Worm (Caenorhabditis elegans) whole organism, L4 larva: Measurements from ENCODE around the gene srg-30.

ENCODE experiments used
- D1046.2 ChIP-seq: fragments of 200-800 bp; sonication (Bioruptor generic); IDR thresholded peaks from 2 replicates; pipeline ENCODE4 v1.3.6; 2022; ENCODE audit warnings: missing genetic modification characterization, missing compliant biosample characterization
- F44E2.7 ChIP-seq: fragments of 200-800 bp; sonication (Bioruptor generic); IDR thresholded peaks from 2 replicates; pipeline ENCODE4 v2.1.2; 2022; ENCODE audit warnings: missing genetic modification characterization, missing compliant biosample characterization
- F49E8.2 ChIP-seq: sonication (generic microtip); optimal IDR thresholded peaks from 2 replicates; lab custom pipeline; 2016; ENCODE audit warnings: missing compliant biosample characterization, mild to moderate bottlenecking, missing genetic modification characterization, borderline replicate concordance
- R02D3.7 ChIP-seq: fragments of 150-350 bp; sonication (generic microtip); optimal IDR thresholded peaks from 3 replicates; lab custom pipeline; 2014; ENCODE audit warnings: missing biosample characterization, missing genetic modification characterization
- T20F7.1 ChIP-seq: fragments of 200-800 bp; sonication (Bioruptor generic); optimal IDR thresholded peaks from 2 replicates; lab custom pipeline; 2018; ENCODE audit warnings: mild to moderate bottlenecking, missing genetic modification characterization, missing compliant biosample characterization
- Y75B8A.6 ChIP-seq: fragments of 200-800 bp; sonication (Bioruptor generic); IDR thresholded peaks from 2 replicates; pipeline ENCODE4 v1.3.6; 2022; ENCODE audit warnings: missing genetic modification reagents, missing genetic modification characterization, missing compliant biosample characterization
- ZK337.2 ChIP-seq: fragments of 200-800 bp; sonication (Bioruptor generic); IDR thresholded peaks from 2 replicates; pipeline ENCODE4 v1.3.6; 2022; ENCODE audit warnings: missing genetic modification reagents, missing genetic modification characterization, missing compliant biosample characterization
- ZK546.5 ChIP-seq, 2 experiments: sonication (generic microtip); optimal IDR thresholded peaks; 2 replicates each; lab custom pipeline; 2017; ENCODE audit warnings: missing biosample characterization in 2 of 2, missing genetic modification characterization in 2 of 2
- ama-1 ChIP-seq: fragments of 150-350 bp; optimal IDR thresholded peaks from 2 replicates; lab custom pipeline; 2014; ENCODE audit warnings: inconsistent platforms, mixed read lengths
- arid-1 ChIP-seq: fragments of 200-800 bp; sonication (Bioruptor generic); conservative IDR thresholded peaks from 2 replicates; pipeline ENCODE4 v1.3.6; 2022; ENCODE audit warnings: missing genetic modification reagents, missing genetic modification characterization, missing compliant biosample characterization
- ceh-20 ChIP-seq: fragments of 200-800 bp; sonication (Bioruptor generic); IDR thresholded peaks from 2 replicates; pipeline ENCODE4 v1.3.6; 2022; ENCODE audit warnings: missing genetic modification reagents, missing genetic modification characterization, missing compliant biosample characterization
- ceh-28 ChIP-seq: fragments of 150-350 bp; optimal IDR thresholded peaks from 2 replicates; lab custom pipeline; 2014; ENCODE audit warnings: missing biosample characterization, missing genetic modification reagents, missing genetic modification characterization
- ceh-32 ChIP-seq: sonication (generic microtip); optimal IDR thresholded peaks from 2 replicates; lab custom pipeline; 2016; ENCODE audit warnings: mild to moderate bottlenecking, missing genetic modification characterization, missing compliant biosample characterization; ENCODE audit not compliant: poor library complexity
- ceh-62 ChIP-seq: sonication (generic microtip); optimal IDR thresholded peaks from 2 replicates; lab custom pipeline; 2017; ENCODE audit warnings: missing biosample characterization, missing genetic modification characterization
- ceh-82 ChIP-seq: sonication (generic microtip); optimal IDR thresholded peaks from 2 replicates; lab custom pipeline; 2017; ENCODE audit warnings: missing biosample characterization, missing genetic modification characterization
- ces-1 ChIP-seq: fragments of 150-350 bp; sonication (generic microtip); optimal IDR thresholded peaks from 4 replicates; lab custom pipeline; 2014; ENCODE audit warnings: missing biosample characterization, missing genetic modification reagents, missing genetic modification characterization
- daf-12 ChIP-seq: fragments of 150-350 bp; optimal IDR thresholded peaks from 2 replicates; lab custom pipeline; 2014; ENCODE audit warnings: missing biosample characterization, missing genetic modification reagents, missing genetic modification characterization
- daf-16 ChIP-seq, 3 experiments: sonication (generic microtip); optimal IDR thresholded peaks; 2 replicates each; lab custom pipeline; 2016 to 2017; ENCODE audit warnings: missing genetic modification characterization in 3 of 3, missing genetic modification reagents in 3 of 3, mild to moderate bottlenecking in 2 of 3, missing compliant biosample characterization in 2 of 3, missing biosample characterization in 1 of 3, moderate library complexity in 1 of 3
- daf-8 ChIP-seq: fragments of 200-800 bp; sonication (Bioruptor generic); IDR thresholded peaks from 2 replicates; pipeline ENCODE4 v1.3.6; 2022; ENCODE audit warnings: missing genetic modification characterization, missing compliant biosample characterization
- dmd-6 ChIP-seq: fragments of 200-800 bp; sonication (Bioruptor generic); IDR thresholded peaks from 2 replicates; pipeline ENCODE4 v1.3.6; 2022; ENCODE audit warnings: missing genetic modification reagents, missing genetic modification characterization, missing compliant biosample characterization
- dmd-9 ChIP-seq: fragments of 200-800 bp; sonication (Bioruptor generic); IDR thresholded peaks from 2 replicates; pipeline ENCODE4 v1.3.6; 2022; ENCODE audit warnings: missing genetic modification reagents, missing genetic modification characterization, missing compliant biosample characterization
- fkh-10 ChIP-seq: fragments of 150-350 bp; optimal IDR thresholded peaks from 2 replicates; lab custom pipeline; 2014; ENCODE audit warnings: missing biosample characterization, missing genetic modification reagents, missing genetic modification characterization
- fos-1 ChIP-seq: fragments of 150-350 bp; optimal IDR thresholded peaks from 2 replicates; lab custom pipeline; 2014; ENCODE audit warnings: missing biosample characterization, missing genetic modification characterization
- hmg-1.1 ChIP-seq: fragments of 200-800 bp; sonication (Bioruptor generic); IDR thresholded peaks from 2 replicates; pipeline ENCODE4 v1.3.6; 2022; ENCODE audit warnings: missing genetic modification reagents, missing genetic modification characterization, missing compliant biosample characterization
- jun-1 ChIP-seq: fragments of 150-350 bp; optimal IDR thresholded peaks from 2 replicates; lab custom pipeline; 2014; ENCODE audit warnings: missing biosample characterization, missing genetic modification reagents, missing genetic modification characterization
- lin-1 ChIP-seq: fragments of 200-800 bp; sonication (Bioruptor generic); IDR thresholded peaks from 2 replicates; pipeline ENCODE4 v1.3.6; 2022; ENCODE audit warnings: missing genetic modification reagents, missing genetic modification characterization, missing compliant biosample characterization
- lin-38 ChIP-seq: fragments of 200-800 bp; sonication (Bioruptor generic); IDR thresholded peaks from 2 replicates; pipeline ENCODE4 v1.3.6; 2022; ENCODE audit warnings: missing genetic modification reagents, missing genetic modification characterization, missing compliant biosample characterization
- lin-39 ChIP-seq: fragments of 150-350 bp; optimal IDR thresholded peaks from 2 replicates; lab custom pipeline; 2014; ENCODE audit warnings: missing biosample characterization, missing genetic modification reagents, missing genetic modification characterization
- lsy-2 ChIP-seq, 2 experiments: fragments of 150-350 bp in 1 of 2; sonication (generic microtip) in 1 of 2; optimal IDR thresholded peaks; 2 replicates each; lab custom pipeline; 2014 to 2017; ENCODE audit warnings: missing biosample characterization in 2 of 2, missing genetic modification characterization in 2 of 2
- madf-5 ChIP-seq, 2 experiments: fragments of 200-800 bp; sonication (Bioruptor generic); IDR thresholded peaks; 2 replicates each; pipeline ENCODE4 v1.3.6; 2022; ENCODE audit warnings: missing compliant biosample characterization in 2 of 2, missing genetic modification characterization in 2 of 2
- mdl-1 ChIP-seq, 2 experiments: fragments of 150-350 bp in 1 of 2; sonication (generic microtip) in 1 of 2; optimal IDR thresholded peaks; 2 replicates each; lab custom pipeline; 2014 to 2017; ENCODE audit warnings: missing biosample characterization in 2 of 2, missing genetic modification characterization in 2 of 2
- mep-1 ChIP-seq: fragments of 150-350 bp; sonication (generic microtip); optimal IDR thresholded peaks from 3 replicates; lab custom pipeline; 2014; ENCODE audit warnings: missing biosample characterization, missing genetic modification characterization
- nhr-102 ChIP-seq: sonication (generic microtip); optimal IDR thresholded peaks from 2 replicates; lab custom pipeline; 2016; ENCODE audit warnings: mild to moderate bottlenecking, missing genetic modification characterization, moderate library complexity, missing compliant biosample characterization
- nhr-11 ChIP-seq: fragments of 150-350 bp; optimal IDR thresholded peaks from 2 replicates; lab custom pipeline; 2014; ENCODE audit warnings: missing biosample characterization, missing genetic modification characterization
- nhr-237 ChIP-seq: sonication (generic microtip); optimal IDR thresholded peaks from 2 replicates; lab custom pipeline; 2017; ENCODE audit warnings: missing biosample characterization, missing genetic modification characterization
- nhr-25 ChIP-seq: sonication (generic microtip); optimal IDR thresholded peaks from 2 replicates; lab custom pipeline; 2017; ENCODE audit warnings: missing genetic modification characterization, mild to moderate bottlenecking, missing compliant biosample characterization, antibody characterized with exemption, moderate library complexity, borderline replicate concordance; ENCODE audit not compliant: insufficient read depth
- nhr-28 ChIP-seq: fragments of 150-350 bp; optimal IDR thresholded peaks from 2 replicates; lab custom pipeline; 2014; ENCODE audit warnings: missing biosample characterization, missing genetic modification characterization
- nhr-77 ChIP-seq: fragments of 150-350 bp; optimal IDR thresholded peaks from 2 replicates; lab custom pipeline; 2014; ENCODE audit warnings: missing biosample characterization, missing genetic modification characterization
- pqm-1 ChIP-seq: sonication (generic microtip); optimal IDR thresholded peaks from 2 replicates; lab custom pipeline; 2017; ENCODE audit warnings: missing biosample characterization, missing genetic modification characterization
- rbr-2 ChIP-seq: sonication (generic microtip); optimal IDR thresholded peaks from 2 replicates; lab custom pipeline; 2016; ENCODE audit warnings: missing genotype, missing genetic modification characterization, missing compliant biosample characterization
- saeg-2 ChIP-seq: fragments of 200-800 bp; sonication (Bioruptor generic); IDR thresholded peaks from 2 replicates; pipeline ENCODE4 v1.3.6; 2022; ENCODE audit warnings: missing genetic modification reagents, missing genetic modification characterization, missing compliant biosample characterization
- sdz-12 ChIP-seq: fragments of 200-800 bp; sonication (Bioruptor generic); optimal IDR thresholded peaks from 2 replicates; lab custom pipeline; 2018; ENCODE audit warnings: mild to moderate bottlenecking, missing genetic modification characterization, missing compliant biosample characterization
- set-16 ChIP-seq: fragments of 200-800 bp; sonication (Bioruptor generic); IDR thresholded peaks from 2 replicates; pipeline ENCODE4 v1.3.6; 2022; ENCODE audit warnings: missing genetic modification reagents, missing genetic modification characterization, missing compliant biosample characterization
- snpc-1.2 ChIP-seq: fragments of 200-800 bp; sonication (Bioruptor generic); IDR thresholded peaks from 2 replicates; pipeline ENCODE4 v1.3.6; 2022; ENCODE audit warnings: missing genetic modification reagents, missing genetic modification characterization, missing compliant biosample characterization
- spr-3 ChIP-seq: fragments of 200-800 bp; sonication (Bioruptor generic); optimal IDR thresholded peaks from 2 replicates; lab custom pipeline; 2018; ENCODE audit warnings: mild to moderate bottlenecking, missing genetic modification characterization, missing compliant biosample characterization
- tra-1 ChIP-seq: fragments of 200-800 bp; sonication (Bioruptor generic); IDR thresholded peaks from 2 replicates; pipeline ENCODE4 v1.3.6; 2022; ENCODE audit warnings: missing genetic modification reagents, missing genetic modification characterization, missing compliant biosample characterization
- unc-62 ChIP-seq, 3 experiments: fragments of 150-350 bp in 1 of 3; sonication (generic microtip); optimal IDR thresholded peaks in 2 of 3; peaks in 1 of 3; 1 replicate in 1 of 3; 2 replicates in 2 of 3; lab custom pipeline; 2014 to 2017; ENCODE audit warnings: missing biosample characterization in 3 of 3, missing genetic modification characterization in 3 of 3, missing genetic modification reagents in 3 of 3, missing genotype in 1 of 3
- vab-7 ChIP-seq: fragments of 200-800 bp; sonication (Bioruptor generic); IDR thresholded peaks from 2 replicates; pipeline ENCODE4 v1.3.6; 2022; ENCODE audit warnings: missing genetic modification reagents, missing genetic modification characterization, missing compliant biosample characterization
- zag-1 ChIP-seq: fragments of 150-350 bp; optimal IDR thresholded peaks from 2 replicates; lab custom pipeline; 2014; ENCODE audit warnings: missing biosample characterization, missing genetic modification characterization
- ztf-7 ChIP-seq: fragments of 150-350 bp; optimal IDR thresholded peaks from 2 replicates; lab custom pipeline; 2014; ENCODE audit warnings: missing biosample characterization, missing genetic modification characterization

The srg-30 gene

DNA sequence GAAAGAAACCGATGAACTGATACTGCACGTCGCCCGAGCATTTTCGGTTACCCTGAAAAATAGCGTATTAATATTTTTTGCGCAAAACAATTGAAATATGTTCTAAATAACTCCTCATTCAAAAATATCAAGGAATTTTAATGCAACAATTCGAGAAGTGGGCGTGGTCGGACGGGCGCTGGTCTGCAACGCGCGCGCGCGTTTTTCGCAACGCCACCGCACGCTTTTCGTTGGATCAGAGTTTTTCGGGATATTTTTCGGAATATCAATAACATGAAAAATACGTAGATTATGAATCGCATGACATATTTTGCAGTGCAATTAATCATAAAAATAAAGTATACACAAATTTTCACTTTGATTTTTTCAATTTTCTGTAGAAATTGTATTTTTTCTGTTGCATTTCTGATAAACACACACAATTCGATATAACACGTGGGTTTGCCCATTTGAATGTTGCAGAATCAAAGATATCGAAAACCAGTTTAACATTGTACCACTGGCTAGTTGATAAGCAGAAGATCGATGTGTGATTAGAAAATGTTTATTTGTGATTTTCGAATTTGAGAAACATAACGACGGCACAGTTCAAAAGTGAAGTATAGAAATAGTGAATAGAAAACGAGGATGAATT is 9.0 kb downstream of the srg-30 start, which contains the start of gene dlst-1 (continued):
- no peak for TF ChIP-seq sdz-12 (GFP tag; lab: Kevin White, UChicago)
- TF ChIP-seq D1046.2, result no peak
- no peak for TF ChIP-seq vab-7
- no peak for TF ChIP-seq ZK546.5 (tag; optimal IDR thresholded peaks at IDR 0.05; lab: Kevin White, UChicago)
- no peak for TF ChIP-seq dmd-9
- TF ChIP-seq ama-1, result no peak
- no peak for TF ChIP-seq ceh-82
- no peak for TF ChIP-seq saeg-2 (GFP tag; lab: Robert Waterston, UW)
- no peak for TF ChIP-seq fos-1 (tag; lab: Kevin White, UChicago)
- peak in 1 of 2 experiments; percentile 36 for TF ChIP-seq lsy-2 (tag; optimal IDR thresholded peaks at IDR 0.05; lab: Kevin White, UChicago)
- TF ChIP-seq F44E2.7 (GFP tag; lab: Robert Waterston, UW), result no peak
- no peak for TF ChIP-seq pqm-1
- TF ChIP-seq T20F7.1 (GFP tag; lab: Kevin White, UChicago), result peak; percentile 85
- TF ChIP-seq nhr-28 (tag; lab: Kevin White, UChicago), result no peak
- TF ChIP-seq lin-39 (tag; lab: Kevin White, UChicago), result no peak
- no peak for TF ChIP-seq unc-62 (GFP tag; optimal IDR thresholded peaks at IDR 0.05 in 1 of 2; lab: Kevin White, UChicago)
- no peak for TF ChIP-seq unc-62 (tag; optimal IDR thresholded peaks at IDR 0.05; lab: Kevin White, UChicago)
- no peak for TF ChIP-seq mdl-1 (tag; optimal IDR thresholded peaks at IDR 0.05; lab: Kevin White, UChicago)
- TF ChIP-seq set-16 (GFP tag; lab: Robert Waterston, UW), result peak; percentile 27; the same call in 1 of the 2 replicates
- peak; percentile 50; the same call in 1 of the 2 replicates for TF ChIP-seq hmg-1.1 (GFP tag; lab: Robert Waterston, UW)
- peak; percentile 48 for TF ChIP-seq nhr-102 (tag; lab: Kevin White, UChicago)
- no peak for TF ChIP-seq daf-8 (GFP tag; lab: Robert Waterston, UW)
- peak; percentile 59 for TF ChIP-seq lin-38
- TF ChIP-seq spr-3 (GFP tag; lab: Kevin White, UChicago), result no peak
- TF ChIP-seq daf-16 (GFP tag; optimal IDR thresholded peaks at IDR 0.05; lab: Kevin White, UChicago), result peak in 1 of 2 experiments; percentile 13
- TF ChIP-seq daf-16 (tag; optimal IDR thresholded peaks at IDR 0.05; lab: Kevin White, UChicago), result peak; percentile 53
- no peak for TF ChIP-seq nhr-11 (tag; lab: Kevin White, UChicago)
- no peak for TF ChIP-seq lin-1 (GFP tag; lab: Robert Waterston, UW)
- no peak for TF ChIP-seq R02D3.7 (tag; lab: Kevin White, UChicago)
- no peak for TF ChIP-seq ceh-32
- peak; percentile 1 for TF ChIP-seq F49E8.2 (tag; lab: Kevin White, UChicago)
- no peak for TF ChIP-seq nhr-77
- no peak for TF ChIP-seq nhr-237 (tag; lab: Kevin White, UChicago)
- no peak for TF ChIP-seq madf-5 (GFP tag; IDR thresholded peaks at IDR 0.05; lab: Robert Waterston, UW)
- no peak for TF ChIP-seq zag-1 (tag; lab: Kevin White, UChicago)
- no peak for TF ChIP-seq nhr-25 (tag; lab: Kevin White, UChicago)
- no peak for TF ChIP-seq snpc-1.2
- TF ChIP-seq fkh-10 (GFP tag; lab: Kevin White, UChicago), result no peak
- no peak for TF ChIP-seq arid-1 (GFP tag; lab: Robert Waterston, UW)
- TF ChIP-seq dmd-6 (GFP tag; lab: Robert Waterston, UW), result 0 out of 2 replicates have a peak, but pooled peaks have one; percentile 23
- TF ChIP-seq ceh-62 (tag; lab: Kevin White, UChicago), result no peak
- no peak for TF ChIP-seq jun-1 (tag; lab: Kevin White, UChicago)
- no peak for TF ChIP-seq ceh-28 (tag; lab: Kevin White, UChicago)
- no peak for TF ChIP-seq ztf-7
- no peak for TF ChIP-seq ces-1 (GFP tag; lab: Kevin White, UChicago)
- TF ChIP-seq daf-12 (tag; lab: Kevin White, UChicago), result no peak
- TF ChIP-seq rbr-2 (tag; lab: Kevin White, UChicago), result peak; percentile 37
- TF ChIP-seq mep-1 (tag; lab: Kevin White, UChicago), result peak; percentile 47
- TF ChIP-seq ZK337.2, result no peak
- no peak for TF ChIP-seq ceh-20 (GFP tag; lab: Robert Waterston, UW)
- TF ChIP-seq tra-1 (GFP tag; lab: Robert Waterston, UW), result no peak
- TF ChIP-seq Y75B8A.6 (GFP tag; lab: Robert Waterston, UW), result no peak
